Worm (Caenorhabditis elegans) whole organism, mixed stage, embryonic: ENCODE results near the gene nhr-173.

Source experiments
- M03D4.4 ChIP-seq: sonication (generic microtip); optimal IDR thresholded peaks from 2 replicates; lab custom pipeline; 2017; ENCODE audit warnings: mild to moderate bottlenecking, missing genetic modification characterization, missing compliant biosample characterization
- bed-3 ChIP-seq: fragments of 200-800 bp; sonication (Bioruptor generic); optimal IDR thresholded peaks from 3 replicates; lab custom pipeline; 2018; ENCODE audit warnings: mild to moderate bottlenecking, missing genetic modification characterization, moderate library complexity, missing compliant biosample characterization
- blmp-1 ChIP-seq: fragments of 150-350 bp; optimal IDR thresholded peaks from 2 replicates; lab custom pipeline; 2014; ENCODE audit warnings: missing biosample characterization, missing genetic modification characterization
- ceh-39 ChIP-seq: fragments of 150-350 bp; optimal IDR thresholded peaks from 2 replicates; lab custom pipeline; 2014; ENCODE audit warnings: missing biosample characterization, missing genetic modification characterization
- ceh-43 ChIP-seq: fragments of 200-800 bp; sonication (Bioruptor generic); optimal IDR thresholded peaks from 2 replicates; lab custom pipeline; 2018; ENCODE audit warnings: mild to moderate bottlenecking, missing genetic modification characterization, moderate library complexity, missing compliant biosample characterization
- ceh-83 ChIP-seq: fragments of 200-800 bp; sonication (Bioruptor generic); optimal IDR thresholded peaks from 2 replicates; lab custom pipeline; 2018; ENCODE audit warnings: mild to moderate bottlenecking, missing genetic modification characterization, missing compliant biosample characterization
- ces-1 ChIP-seq: fragments of 150-350 bp; optimal IDR thresholded peaks from 2 replicates; lab custom pipeline; 2014; ENCODE audit warnings: missing biosample characterization, missing genetic modification reagents, missing genetic modification characterization
- cnd-1 ChIP-seq: fragments of 200-800 bp; sonication (Bioruptor generic); optimal IDR thresholded peaks from 2 replicates; lab custom pipeline; 2018; ENCODE audit warnings: mild to moderate bottlenecking, missing genetic modification characterization, missing compliant biosample characterization
- drap-1 ChIP-seq: fragments of 200-800 bp; sonication (Bioruptor generic); optimal IDR thresholded peaks from 3 replicates; lab custom pipeline; 2018; ENCODE audit warnings: mild to moderate bottlenecking, missing genetic modification characterization, missing compliant biosample characterization
- elt-1 ChIP-seq: sonication (generic microtip); optimal IDR thresholded peaks from 2 replicates; lab custom pipeline; 2017; ENCODE audit warnings: missing genetic modification characterization, mild to moderate bottlenecking, missing compliant biosample characterization, antibody characterized with exemption, moderate library complexity, borderline replicate concordance; ENCODE audit not compliant: insufficient read depth
- elt-3 ChIP-seq: fragments of 150-350 bp; optimal IDR thresholded peaks from 2 replicates; lab custom pipeline; 2014; ENCODE audit warnings: missing biosample characterization, missing genetic modification characterization
- flh-1 ChIP-seq: fragments of 200-800 bp; sonication (Bioruptor generic); optimal IDR thresholded peaks from 2 replicates; lab custom pipeline; 2018; ENCODE audit warnings: mild to moderate bottlenecking, missing genetic modification characterization, moderate library complexity, missing compliant biosample characterization
- ham-2 ChIP-seq: fragments of 200-800 bp; sonication (Bioruptor generic); optimal IDR thresholded peaks from 2 replicates; lab custom pipeline; 2018; ENCODE audit warnings: mild to moderate bottlenecking, missing genetic modification characterization, missing compliant biosample characterization
- hlh-1 ChIP-seq: fragments of 150-350 bp; optimal IDR thresholded peaks from 2 replicates; lab custom pipeline; 2014; ENCODE audit warnings: missing biosample characterization, missing genetic modification reagents, missing genetic modification characterization
- lin-32 ChIP-seq: fragments of 200-800 bp; sonication (Bioruptor generic); optimal IDR thresholded peaks from 2 replicates; lab custom pipeline; 2018; ENCODE audit warnings: mild to moderate bottlenecking, missing genetic modification characterization, missing compliant biosample characterization
- lsy-2 ChIP-seq: fragments of 150-350 bp; optimal IDR thresholded peaks from 2 replicates; lab custom pipeline; 2014; ENCODE audit warnings: missing biosample characterization, missing genetic modification characterization
- mab-5 ChIP-seq: fragments of 150-350 bp; optimal IDR thresholded peaks from 2 replicates; lab custom pipeline; 2014; ENCODE audit warnings: missing biosample characterization, missing genetic modification characterization
- mep-1 ChIP-seq: fragments of 150-350 bp; optimal IDR thresholded peaks from 2 replicates; lab custom pipeline; 2017; ENCODE audit warnings: missing biosample characterization, missing genetic modification reagents, missing genetic modification characterization, inconsistent platforms
- mls-2 ChIP-seq: sonication (generic microtip); optimal IDR thresholded peaks from 2 replicates; lab custom pipeline; 2016; ENCODE audit warnings: mild to moderate bottlenecking, missing genetic modification characterization, moderate library complexity, missing compliant biosample characterization
- nhr-12 ChIP-seq: fragments of 150-350 bp; optimal IDR thresholded peaks from 2 replicates; lab custom pipeline; 2014; ENCODE audit warnings: missing biosample characterization, missing genetic modification characterization
- nhr-2 ChIP-seq: fragments of 150-350 bp; optimal IDR thresholded peaks from 2 replicates; lab custom pipeline; 2014; ENCODE audit warnings: missing biosample characterization, missing genetic modification characterization
- nhr-76 ChIP-seq: sonication (generic microtip); optimal IDR thresholded peaks from 2 replicates; lab custom pipeline; 2017; ENCODE audit warnings: missing biosample characterization, missing genetic modification characterization
- pha-4 ChIP-seq: fragments of 150-350 bp; optimal IDR thresholded peaks from 2 replicates; lab custom pipeline; 2018; ENCODE audit warnings: missing biosample characterization, missing genetic modification reagents, missing genetic modification characterization
- sem-2 ChIP-seq: fragments of 200-800 bp; sonication (Bioruptor generic); optimal IDR thresholded peaks from 2 replicates; lab custom pipeline; 2018; ENCODE audit warnings: mild to moderate bottlenecking, missing genetic modification characterization, missing compliant biosample characterization
- snpc-4 ChIP-seq: fragments of 150-350 bp; optimal IDR thresholded peaks from 2 replicates; lab custom pipeline; 2014; ENCODE audit warnings: missing biosample characterization, missing genetic modification characterization
- sptf-1 ChIP-seq: sonication (generic microtip); optimal IDR thresholded peaks from 2 replicates; lab custom pipeline; 2017; ENCODE audit warnings: mild to moderate bottlenecking, missing genetic modification characterization, moderate library complexity, missing compliant biosample characterization
- tbx-8 ChIP-seq: fragments of 200-800 bp; sonication (Bioruptor generic); optimal IDR thresholded peaks from 2 replicates; lab custom pipeline; 2018; ENCODE audit warnings: mild to moderate bottlenecking, missing genetic modification characterization, moderate library complexity, missing compliant biosample characterization
- unc-120 ChIP-seq: sonication (generic microtip); optimal IDR thresholded peaks from 2 replicates; lab custom pipeline; 2017; ENCODE audit warnings: missing genetic modification characterization, missing compliant biosample characterization; ENCODE audit not compliant: poor library complexity, severe bottlenecking
- unc-39 ChIP-seq: fragments of 150-350 bp; optimal IDR thresholded peaks from 2 replicates; lab custom pipeline; 2014; ENCODE audit warnings: missing biosample characterization, missing genetic modification characterization
- unc-62 ChIP-seq: fragments of 150-350 bp; optimal IDR thresholded peaks from 2 replicates; lab custom pipeline; 2014; ENCODE audit warnings: missing biosample characterization, missing genetic modification reagents, missing genetic modification characterization
- zip-8 ChIP-seq: fragments of 150-350 bp; optimal IDR thresholded peaks from 2 replicates; lab custom pipeline; 2014; ENCODE audit warnings: missing biosample characterization, missing genetic modification characterization

nhr-173 gene

DNA sequence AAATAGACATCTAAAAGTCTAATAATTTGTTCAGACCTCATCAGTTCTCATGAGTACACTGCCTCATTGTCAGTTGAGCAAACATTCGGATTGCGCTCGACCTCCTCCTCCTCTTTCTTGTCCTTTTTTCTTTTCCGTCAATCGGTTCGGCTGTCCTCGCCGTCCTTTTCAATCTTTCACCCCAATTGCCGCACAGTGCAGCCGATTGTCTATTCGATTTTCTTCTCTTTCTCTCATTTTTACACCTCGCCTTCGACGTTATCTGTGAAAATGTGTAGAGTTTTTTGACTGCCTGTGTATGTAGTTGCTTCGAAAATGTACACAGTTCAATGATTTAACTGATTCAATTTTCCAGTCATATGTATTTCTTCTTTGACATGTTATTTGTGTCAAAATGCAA lies 2.2 kb upstream of the nhr-173 start:
- TF ChIP-seq pha-4 (tag; lab: Kevin White, UChicago) (peak; percentile 34), hlh-1 (tag; lab: Kevin White, UChicago) (no peak)

DNA sequence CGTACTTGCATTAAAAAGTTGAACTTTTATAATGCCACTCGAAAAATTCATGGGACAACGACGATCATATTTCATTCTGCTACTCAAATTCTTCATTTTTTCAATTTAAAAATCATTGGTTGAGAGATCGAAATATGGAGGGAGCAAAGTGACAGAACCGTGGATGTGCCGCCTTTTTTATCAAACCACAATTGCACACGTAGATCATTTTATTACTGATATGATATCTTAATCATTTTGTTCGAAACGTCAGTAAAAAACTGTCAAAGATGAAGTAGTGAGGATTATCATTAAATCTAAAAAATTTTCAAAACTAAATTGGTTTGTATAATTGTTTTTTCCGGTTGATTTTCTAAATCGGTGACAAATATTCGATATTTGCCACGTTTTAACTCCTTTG lies 1.2 kb upstream of the nhr-173 start:
- TF ChIP-seq hlh-1 (tag; lab: Kevin White, UChicago) (no peak), mab-5 (tag; lab: Kevin White, UChicago) (no peak), unc-39 (tag; lab: Kevin White, UChicago) (no peak)

DNA sequence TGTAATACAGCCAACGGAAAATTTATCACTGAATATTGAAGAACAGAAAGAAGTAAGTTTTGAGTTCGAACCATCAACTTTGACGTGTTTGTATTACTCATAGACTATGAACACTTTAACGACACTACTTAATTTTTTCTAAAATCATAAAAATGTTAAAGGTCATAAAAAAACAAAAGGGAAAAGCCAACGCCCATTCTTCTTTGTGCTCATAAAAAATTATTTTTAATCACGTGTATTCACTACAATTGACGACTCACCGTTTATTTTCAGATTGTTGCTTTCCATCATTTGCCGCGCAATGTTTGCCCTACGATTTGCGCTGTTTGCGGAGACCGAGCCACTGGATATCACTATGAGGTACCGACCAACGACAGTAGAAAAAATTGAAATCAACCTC lies 923 bp downstream of the nhr-173 start:
- TF ChIP-seq unc-62 (GFP tag; lab: Kevin White, UChicago) (no peak), mab-5 (tag; lab: Kevin White, UChicago) (no peak), nhr-12 (no peak), tbx-8 (GFP tag; lab: Kevin White, UChicago) (no peak), ceh-83 (GFP tag; lab: Kevin White, UChicago) (no peak), unc-39 (tag; lab: Kevin White, UChicago) (no peak), lin-32 (GFP tag; lab: Kevin White, UChicago) (no peak), nhr-2 (tag; lab: Kevin White, UChicago) (no peak), nhr-76 (no peak), drap-1 (GFP tag; lab: Kevin White, UChicago) (no peak), elt-3 (tag; lab: Kevin White, UChicago) (no peak), sptf-1 (no peak)
- TF ChIP-seq, all 35 proteins: peak for 0

DNA sequence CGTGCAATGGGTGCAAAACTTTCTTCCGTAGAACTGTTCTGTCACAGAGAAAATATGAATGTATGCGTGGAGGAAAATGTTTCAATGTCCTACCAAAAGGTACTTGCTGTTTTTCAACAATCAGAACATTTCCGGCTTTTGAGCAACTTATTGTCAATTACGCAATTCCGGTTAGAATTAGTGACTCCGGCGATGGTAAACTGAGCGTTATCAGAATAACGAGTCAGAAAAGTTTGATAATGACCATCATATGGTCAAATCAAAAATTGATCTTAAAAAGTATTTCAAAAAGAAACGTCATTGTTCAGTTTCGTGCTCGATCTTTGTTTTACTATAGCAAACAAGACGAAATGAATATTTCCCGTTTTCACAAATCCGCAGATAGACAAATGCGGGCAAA lies 1.4 kb downstream of the nhr-173 start:
- TF ChIP-seq mls-2: no peak
- TF ChIP-seq unc-62 (GFP tag; lab: Kevin White, UChicago): no peak
- no peak for TF ChIP-seq ceh-83 (GFP tag; lab: Kevin White, UChicago)
- no peak for TF ChIP-seq flh-1
- no peak for TF ChIP-seq pha-4 (tag; lab: Kevin White, UChicago)
- TF ChIP-seq ceh-39 (tag; lab: Kevin White, UChicago): no peak
- no peak for TF ChIP-seq ham-2 (GFP tag; lab: Kevin White, UChicago)
- TF ChIP-seq zip-8 (tag; lab: Kevin White, UChicago): no peak
- TF ChIP-seq nhr-2 (tag; lab: Kevin White, UChicago): no peak
- TF ChIP-seq blmp-1: no peak
- no peak for TF ChIP-seq unc-120
- TF ChIP-seq sem-2 (GFP tag; lab: Kevin White, UChicago): no peak
- TF ChIP-seq ces-1: no peak
- TF ChIP-seq cnd-1 (tag; lab: Kevin White, UChicago): no peak
- no peak for TF ChIP-seq bed-3
- no peak for TF ChIP-seq lin-32 (GFP tag; lab: Kevin White, UChicago)
- no peak for TF ChIP-seq hlh-1 (tag; lab: Kevin White, UChicago)
- no peak for TF ChIP-seq nhr-12
- TF ChIP-seq drap-1 (GFP tag; lab: Kevin White, UChicago): no peak

ce11 chrX:6662267-6662666 lies 6.9 kb downstream of the nhr-173 start:
- TF ChIP-seq blmp-1 (no peak), lsy-2 (tag; lab: Kevin White, UChicago) (no peak), unc-39 (tag; lab: Kevin White, UChicago) (no peak), flh-1 (no peak), hlh-1 (tag; lab: Kevin White, UChicago) (no peak), nhr-2 (tag; lab: Kevin White, UChicago) (no peak), snpc-4 (no peak), drap-1 (GFP tag; lab: Kevin White, UChicago) (no peak), mep-1 (tag; lab: Kevin White, UChicago) (no peak), tbx-8 (GFP tag; lab: Kevin White, UChicago) (no peak), ceh-43 (GFP tag; lab: Kevin White, UChicago) (no peak), nhr-12 (no peak), M03D4.4 (tag; lab: Kevin White, UChicago) (no peak), elt-1 (no peak), bed-3 (no peak), sptf-1 (no peak)
